Worm (Caenorhabditis elegans) whole organism, L2 larva: Measurements from ENCODE around the gene F53C3.4.

ENCODE experiments used
- egl-27 ChIP-seq: sonication (generic microtip); optimal IDR thresholded peaks from 3 replicates; lab custom pipeline; 2017; ENCODE audit warnings: missing biosample characterization, missing genetic modification reagents, missing genetic modification characterization
- elt-1 ChIP-seq: fragments of 150-350 bp; optimal IDR thresholded peaks from 2 replicates; lab custom pipeline; 2014; ENCODE audit warnings: missing biosample characterization, missing genetic modification characterization
- fos-1 ChIP-seq: fragments of 150-350 bp; optimal IDR thresholded peaks from 2 replicates; lab custom pipeline; 2014; ENCODE audit warnings: missing biosample characterization, missing genetic modification characterization
- lsy-2 ChIP-seq, 2 experiments: fragments of 150-350 bp in 1 of 2; sonication (generic microtip) in 1 of 2; optimal IDR thresholded peaks; 2 replicates each; lab custom pipeline; 2014 to 2017; ENCODE audit warnings: missing biosample characterization in 2 of 2, missing genetic modification characterization in 2 of 2
- nhr-11 ChIP-seq: fragments of 150-350 bp; optimal IDR thresholded peaks from 2 replicates; lab custom pipeline; 2014; ENCODE audit warnings: missing biosample characterization, missing genetic modification characterization
- nhr-25 ChIP-seq: fragments of 150-350 bp; sonication (generic microtip); optimal IDR thresholded peaks from 3 replicates; lab custom pipeline; 2014; ENCODE audit warnings: missing biosample characterization, missing genetic modification characterization
- nhr-77 ChIP-seq: fragments of 150-350 bp; optimal IDR thresholded peaks from 2 replicates; lab custom pipeline; 2014; ENCODE audit warnings: missing biosample characterization, missing genetic modification characterization
- unc-39 ChIP-seq: fragments of 150-350 bp; optimal IDR thresholded peaks from 2 replicates; lab custom pipeline; 2014; ENCODE audit warnings: missing biosample characterization, missing genetic modification characterization
- zag-1 ChIP-seq: fragments of 150-350 bp; optimal IDR thresholded peaks from 2 replicates; lab custom pipeline; 2014; ENCODE audit warnings: missing biosample characterization, missing genetic modification characterization

- TF ChIP-seq lsy-2 (tag; optimal IDR thresholded peaks at IDR 0.05; lab: Kevin White, UChicago), result no peak
- no peak for TF ChIP-seq nhr-25
- no peak for TF ChIP-seq nhr-77 (tag; lab: Kevin White, UChicago)
- TF ChIP-seq zag-1 (tag; lab: Kevin White, UChicago), result no peak
- no peak for TF ChIP-seq fos-1 (tag; lab: Kevin White, UChicago)
- no peak for TF ChIP-seq unc-39 (tag; lab: Kevin White, UChicago)
- no peak for TF ChIP-seq egl-27
- no peak for TF ChIP-seq nhr-11
- no peak for TF ChIP-seq elt-1 (tag; lab: Kevin White, UChicago)
Measured at ce11 chrII:3935098-3935497, 33.9 kb downstream of the F53C3.4 start.
